Worm (Caenorhabditis elegans) whole organism, L4 larva: ENCODE measurements around the gene F28H7.3.

Source experiments
- F26F4.8 ChIP-seq: fragments of 200-800 bp; sonication (Bioruptor generic); conservative IDR thresholded peaks from 2 replicates; pipeline ENCODE4 v1.3.6; 2022; ENCODE audit warnings: missing genetic modification characterization, missing compliant biosample characterization
- Y105C5A.15 ChIP-seq: fragments of 200-800 bp; sonication (Bioruptor generic); IDR thresholded peaks from 2 replicates; pipeline ENCODE4 v1.3.6; 2022; ENCODE audit warnings: missing genetic modification characterization, missing compliant biosample characterization
- ces-1 ChIP-seq: fragments of 150-350 bp; sonication (generic microtip); optimal IDR thresholded peaks from 4 replicates; lab custom pipeline; 2014; ENCODE audit warnings: missing biosample characterization, missing genetic modification reagents, missing genetic modification characterization
- fos-1 ChIP-seq: fragments of 150-350 bp; optimal IDR thresholded peaks from 2 replicates; lab custom pipeline; 2014; ENCODE audit warnings: missing biosample characterization, missing genetic modification characterization
- lin-15B ChIP-seq: fragments of 150-350 bp; sonication (generic microtip); optimal IDR thresholded peaks from 3 replicates; lab custom pipeline; 2014; ENCODE audit warnings: missing biosample characterization, missing genetic modification characterization
- lin-39 ChIP-seq: fragments of 150-350 bp; optimal IDR thresholded peaks from 2 replicates; lab custom pipeline; 2014; ENCODE audit warnings: missing biosample characterization, missing genetic modification reagents, missing genetic modification characterization
- nhr-111 ChIP-seq: fragments of 200-800 bp; sonication (Bioruptor generic); optimal IDR thresholded peaks from 2 replicates; lab custom pipeline; 2018; ENCODE audit warnings: mild to moderate bottlenecking, missing genetic modification characterization, missing compliant biosample characterization
- nhr-76 ChIP-seq: fragments of 150-350 bp; optimal IDR thresholded peaks from 2 replicates; lab custom pipeline; 2014; ENCODE audit warnings: missing biosample characterization, missing genetic modification characterization
- pha-4 ChIP-seq, 2 experiments: fragments of 150-350 bp in 1 of 2; fragments of 200-800 bp in 1 of 2; sonication (Bioruptor generic) in 1 of 2; IDR thresholded peaks in 1 of 2; optimal IDR thresholded peaks in 1 of 2; 2 replicates each; pipeline versions ENCODE4 v1.3.6 to Lab custom; 2014 to 2022; ENCODE audit warnings: missing genetic modification characterization in 2 of 2, missing genetic modification reagents in 2 of 2, missing biosample characterization in 1 of 2, missing compliant biosample characterization in 1 of 2

DNA sequence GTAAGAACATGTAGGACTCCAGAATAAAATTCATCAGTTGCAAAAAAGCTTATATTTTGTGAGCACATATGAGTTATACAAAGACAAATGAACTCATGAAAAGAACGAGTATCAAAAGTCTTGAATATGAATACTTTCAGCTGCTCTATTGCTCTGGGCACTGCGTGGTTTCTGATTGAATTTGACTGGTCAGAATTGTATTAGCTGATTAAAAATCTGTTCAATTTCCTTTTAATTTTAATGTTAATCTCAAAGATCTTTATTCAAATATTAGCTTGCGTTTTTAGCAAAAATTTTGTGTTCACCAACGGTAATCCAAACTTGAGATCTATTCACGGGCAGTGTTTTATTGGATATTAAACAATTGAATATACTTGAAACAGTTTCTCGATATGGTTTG lies 47.5 kb upstream of the F28H7.3 start, which contains the start of gene srh-184:
- TF ChIP-seq lin-15B (tag; lab: Kevin White, UChicago) (no peak), lin-39 (tag; lab: Kevin White, UChicago) (no peak), Y105C5A.15 (GFP tag; lab: Robert Waterston, UW) (no peak), nhr-76 (tag; lab: Kevin White, UChicago) (no peak), F26F4.8 (no peak), pha-4 (GFP tag; IDR thresholded peaks at IDR 0.05; lab: Robert Waterston, UW) (no peak), pha-4 (tag; optimal IDR thresholded peaks at IDR 0.05; lab: Kevin White, UChicago) (no peak), ces-1 (GFP tag; lab: Kevin White, UChicago) (no peak), nhr-111 (GFP tag; lab: Kevin White, UChicago) (no peak), fos-1 (no peak)
